Worm (Caenorhabditis elegans): ENCODE measurements around the gene str-151.

Gene str-151

DNA sequence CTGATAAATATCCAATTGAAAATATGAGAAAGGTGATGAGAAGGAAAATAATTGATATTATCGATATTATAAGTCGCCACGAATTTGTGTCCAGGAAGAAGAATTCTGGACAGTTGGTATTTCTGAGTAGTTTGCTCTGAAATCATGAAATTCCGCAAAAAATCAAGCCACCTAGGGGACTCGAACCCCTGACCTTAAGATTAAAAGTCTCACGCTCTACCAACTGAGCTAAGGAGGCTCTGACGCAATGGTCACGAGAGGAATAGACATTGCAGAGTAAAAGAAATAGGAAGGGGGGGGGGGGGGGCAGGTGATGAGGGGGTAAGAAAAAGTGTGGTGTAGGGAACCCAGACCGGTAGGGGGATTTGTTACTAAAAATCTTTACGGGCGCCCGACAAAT lies 45.9 kb downstream of the str-151 start (continued):
- TF ChIP-seq F49E8.2 (tag; optimal IDR thresholded peaks at IDR 0.05; ENCODE audit: borderline replicate concordance) (no peak), attf-4 (tag; optimal IDR thresholded peaks at IDR 0.05) (no peak), gei-8 (GFP tag; optimal IDR thresholded peaks at IDR 0.05) (no peak), mdt-29 (GFP tag; IDR thresholded peaks at IDR 0.05) (0 out of 2 replicates have a peak, but pooled peaks have one; percentile 26), mxl-3 (GFP tag; optimal IDR thresholded peaks at IDR 0.05) (no peak), lin-29 (GFP tag; IDR thresholded peaks at IDR 0.05) (no peak), ceh-44 (GFP tag; IDR thresholded peaks at IDR 0.05) (no peak), dmd-6 (GFP tag; IDR thresholded peaks at IDR 0.05) (peak; percentile 38), lin-38 (GFP tag; IDR thresholded peaks at IDR 0.05) (no peak), lim-7 (GFP tag; IDR thresholded peaks at IDR 0.05) (peak; percentile 77), nhr-42 (GFP tag; IDR thresholded peaks at IDR 0.05) (no peak), rbr-2 (tag; optimal IDR thresholded peaks at IDR 0.05) (no peak), jun-1 (tag; optimal IDR thresholded peaks at IDR 0.05) (no peak), unc-130 (GFP tag; optimal IDR thresholded peaks at IDR 0.05) (no peak), zip-11 (GFP tag; IDR thresholded peaks at IDR 0.05) (no peak), madf-9 (GFP tag; conservative IDR thresholded peaks at IDR 0.05) (no peak), ceh-32 (tag; optimal IDR thresholded peaks at IDR 0.05; ENCODE audit: poor library complexity) (no peak), lin-1 (GFP tag; IDR thresholded peaks at IDR 0.05) (no peak), F37D6.2 (tag; optimal IDR thresholded peaks at IDR 0.05) (no peak), hlh-11 (tag; optimal IDR thresholded peaks at IDR 0.05) (no peak), ceh-28 (tag; optimal IDR thresholded peaks at IDR 0.05) (no peak), aha-1 (tag) (no peak), hif-1 (tag; optimal IDR thresholded peaks at IDR 0.05) (no peak)

- TF ChIP-seq dmd-9 (GFP tag; IDR thresholded peaks at IDR 0.05) (no peak), unc-62 (GFP tag; optimal IDR thresholded peaks at IDR 0.05 in 1 of 2) (peak in 1 of 2 experiments; percentile 20), unc-62 (tag; optimal IDR thresholded peaks at IDR 0.05) (no peak), snpc-1.2 (GFP tag; IDR thresholded peaks at IDR 0.05) (0 out of 2 replicates have a peak, but pooled peaks have one; percentile 9)
These were observed 46.8 kb downstream of the str-151 start, which contains the start of gene Y70C5A.2 for ce11 chrV:16622754-16623261. TSS of gene Y70C5A.2 (minus strand) at chrV:16623211.

Measured in whole organism, L4 larva.